Worm (Caenorhabditis elegans) whole organism, early embryonic: Measurements from ENCODE around the gene T05C1.5.

Experiments
- B0310.2 ChIP-seq: sonication (generic microtip); optimal IDR thresholded peaks from 2 replicates; lab custom pipeline; 2016; ENCODE audit warnings: mild to moderate bottlenecking, missing genetic modification characterization, missing compliant biosample characterization
- hmbx-1 ChIP-seq: sonication (generic microtip); optimal IDR thresholded peaks from 2 replicates; lab custom pipeline; 2016; ENCODE audit warnings: mild to moderate bottlenecking, missing genetic modification characterization, missing compliant biosample characterization

DNA sequence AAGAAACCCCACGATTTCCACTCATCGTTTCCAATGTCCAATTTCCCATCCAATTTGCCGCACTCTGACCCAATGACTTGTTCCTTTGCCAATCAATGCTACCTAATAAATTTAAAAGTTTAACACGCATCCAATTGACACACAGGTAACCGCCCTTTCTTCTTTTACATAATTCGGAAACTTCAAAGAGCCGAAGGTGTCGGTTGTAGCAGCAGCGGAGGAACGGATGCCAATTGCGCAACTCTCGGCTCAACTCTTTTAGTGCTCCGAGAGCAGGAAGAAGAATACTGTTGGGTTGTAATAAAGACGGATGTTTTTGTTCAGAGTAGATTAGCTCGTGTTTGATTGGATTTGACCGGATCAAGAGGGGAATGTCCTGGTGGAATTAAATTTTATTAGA lies 26.6 kb upstream of the T05C1.5 start:
- no peak for TF ChIP-seq hmbx-1 (tag; lab: Kevin White, UChicago)
- TF ChIP-seq B0310.2: no peak
